Worm (Caenorhabditis elegans) whole organism, young adult: Measurements from ENCODE around the gene denn-4.

Experiments used
- B0035.1 ChIP-seq: sonication (generic microtip); optimal IDR thresholded peaks from 2 replicates; lab custom pipeline; 2016; ENCODE audit warnings: missing genetic modification characterization, mild to moderate bottlenecking, missing compliant biosample characterization, missing genotype, missing genetic modification reagents
- F33H1.4 ChIP-seq: fragments of 200-800 bp; sonication (Bioruptor generic); IDR thresholded peaks from 2 replicates; pipeline ENCODE4 v1.3.6; 2022; ENCODE audit warnings: missing genetic modification reagents, missing genetic modification characterization, missing compliant biosample characterization
- F57C9.4 ChIP-seq: sonication (generic microtip); optimal IDR thresholded peaks from 2 replicates; lab custom pipeline; 2017; ENCODE audit warnings: mild to moderate bottlenecking, missing genetic modification characterization, missing compliant biosample characterization
- ZK185.1 ChIP-seq: sonication (generic microtip); optimal IDR thresholded peaks from 2 replicates; lab custom pipeline; 2016; ENCODE audit warnings: mild to moderate bottlenecking, missing genetic modification characterization, missing compliant biosample characterization; ENCODE audit not compliant: poor library complexity, severe bottlenecking
- akir-1 ChIP-seq: fragments of 200-800 bp; sonication (Bioruptor generic); optimal IDR thresholded peaks from 2 replicates; lab custom pipeline; 2018; ENCODE audit warnings: mild to moderate bottlenecking, missing genetic modification characterization, moderate library complexity, missing compliant biosample characterization
- athp-1 ChIP-seq: sonication (generic microtip); optimal IDR thresholded peaks from 2 replicates; lab custom pipeline; 2017; ENCODE audit warnings: mild to moderate bottlenecking, missing genetic modification characterization, missing compliant biosample characterization
- attf-3 ChIP-seq: fragments of 200-800 bp; sonication (Bioruptor generic); conservative IDR thresholded peaks from 2 replicates; pipeline ENCODE4 v1.3.6; 2022; ENCODE audit warnings: missing genetic modification reagents, missing genetic modification characterization, missing compliant biosample characterization
- cebp-2 ChIP-seq: fragments of 200-800 bp; sonication (Bioruptor generic); IDR thresholded peaks from 2 replicates; pipeline ENCODE4 v1.3.6; 2022; ENCODE audit warnings: missing genetic modification characterization, missing compliant biosample characterization
- ceh-100 ChIP-seq: fragments of 200-800 bp; sonication (Bioruptor generic); IDR thresholded peaks from 2 replicates; pipeline ENCODE4 v1.3.6; 2022; ENCODE audit warnings: missing genetic modification reagents, missing genetic modification characterization, missing compliant biosample characterization
- chd-7 ChIP-seq: sonication (generic microtip); optimal IDR thresholded peaks from 2 replicates; lab custom pipeline; 2016; ENCODE audit warnings: mild to moderate bottlenecking, missing genetic modification characterization, moderate library complexity, missing compliant biosample characterization
- efl-1 ChIP-seq: fragments of 150-350 bp; optimal IDR thresholded peaks from 2 replicates; lab custom pipeline; 2014; ENCODE audit warnings: missing biosample characterization, missing genetic modification reagents, missing genetic modification characterization
- egl-18 ChIP-seq: fragments of 200-800 bp; sonication (Bioruptor generic); IDR thresholded peaks from 2 replicates; pipeline ENCODE4 v1.3.6; 2022; ENCODE audit warnings: missing genetic modification reagents, missing genetic modification characterization, missing compliant biosample characterization
- egrh-3 ChIP-seq: fragments of 200-800 bp; sonication (Bioruptor generic); IDR thresholded peaks from 2 replicates; pipeline ENCODE4 v1.3.6; 2022; ENCODE audit warnings: missing genetic modification reagents, missing genetic modification characterization, missing compliant biosample characterization
- ekl-4 ChIP-seq: fragments of 200-800 bp; sonication (Bioruptor generic); IDR thresholded peaks from 2 replicates; pipeline ENCODE4 v1.3.6; 2022; ENCODE audit warnings: missing genetic modification reagents, missing genetic modification characterization, missing compliant biosample characterization
- fkh-3 ChIP-seq: sonication (generic microtip); optimal IDR thresholded peaks from 2 replicates; lab custom pipeline; 2016; ENCODE audit warnings: mild to moderate bottlenecking, missing genetic modification characterization, missing compliant biosample characterization
- hrde-1 ChIP-seq: sonication (generic microtip); optimal IDR thresholded peaks from 2 replicates; lab custom pipeline; 2016; ENCODE audit warnings: missing genetic modification characterization, mild to moderate bottlenecking, missing compliant biosample characterization, moderate library complexity, missing genotype, missing genetic modification reagents, borderline replicate concordance
- let-607 ChIP-seq, 2 experiments: fragments of 200-800 bp in 1 of 2; sonication (Bioruptor generic) in 1 of 2; sonication (generic microtip) in 1 of 2; optimal IDR thresholded peaks; 2 replicates each; lab custom pipeline; 2016 to 2018; ENCODE audit warnings: mild to moderate bottlenecking in 2 of 2, missing compliant biosample characterization in 2 of 2, missing genetic modification characterization in 2 of 2, moderate library complexity in 2 of 2, missing genotype in 1 of 2
- lin-54 ChIP-seq: fragments of 200-800 bp; sonication (Bioruptor generic); optimal IDR thresholded peaks from 2 replicates; lab custom pipeline; 2018; ENCODE audit warnings: mild to moderate bottlenecking, missing genetic modification characterization, missing compliant biosample characterization
- lir-1 ChIP-seq: fragments of 200-800 bp; sonication (Bioruptor generic); conservative IDR thresholded peaks from 2 replicates; pipeline ENCODE4 v1.3.6; 2022; ENCODE audit warnings: missing genetic modification reagents, missing genetic modification characterization, missing compliant biosample characterization
- lsy-27 ChIP-seq: sonication (generic microtip); optimal IDR thresholded peaks from 2 replicates; lab custom pipeline; 2017; ENCODE audit warnings: missing genetic modification characterization, mild to moderate bottlenecking, missing compliant biosample characterization, antibody characterized with exemption, missing genotype, borderline replicate concordance; ENCODE audit not compliant: insufficient read depth
- madf-10 ChIP-seq: sonication (generic microtip); optimal IDR thresholded peaks from 2 replicates; lab custom pipeline; 2016; ENCODE audit warnings: mild to moderate bottlenecking, missing genetic modification characterization, missing compliant biosample characterization
- madf-6 ChIP-seq: fragments of 200-800 bp; sonication (Bioruptor generic); IDR thresholded peaks from 2 replicates; pipeline ENCODE4 v1.3.6; 2022; ENCODE audit warnings: missing genetic modification reagents, missing genetic modification characterization, missing compliant biosample characterization
- madf-8 ChIP-seq: fragments of 200-800 bp; sonication (Bioruptor generic); conservative IDR thresholded peaks from 2 replicates; pipeline ENCODE4 v1.3.6; 2022; ENCODE audit warnings: missing genetic modification reagents, missing genetic modification characterization, missing compliant biosample characterization
- mes-4 ChIP-seq: sonication (generic microtip); optimal IDR thresholded peaks from 2 replicates; lab custom pipeline; 2016; ENCODE audit warnings: missing genotype, missing genetic modification characterization, missing compliant biosample characterization
- nhr-27 ChIP-seq: fragments of 200-800 bp; sonication (Bioruptor generic); optimal IDR thresholded peaks from 2 replicates; lab custom pipeline; 2018; ENCODE audit warnings: mild to moderate bottlenecking, missing genetic modification characterization, moderate library complexity, missing compliant biosample characterization
- pbrm-1 ChIP-seq: fragments of 200-800 bp; sonication (Bioruptor generic); IDR thresholded peaks from 2 replicates; pipeline ENCODE4 v1.3.6; 2022; ENCODE audit warnings: missing genetic modification reagents, missing genetic modification characterization, missing compliant biosample characterization
- rpc-1 ChIP-seq, 2 experiments: fragments of 150-350 bp in 1 of 2; sonication (generic microtip) in 1 of 2; optimal IDR thresholded peaks; 2 replicates each; lab custom pipeline; 2014 to 2018; ENCODE audit warnings: missing biosample characterization in 1 of 2, missing genetic modification characterization in 1 of 2, missing genetic modification reagents in 1 of 2, missing genotype in 1 of 2
- zfh-2 ChIP-seq: fragments of 200-800 bp; sonication (Bioruptor generic); conservative IDR thresholded peaks from 2 replicates; pipeline ENCODE4 v1.3.6; 2022; ENCODE audit warnings: missing genetic modification reagents, missing genetic modification characterization, missing compliant biosample characterization
- ztf-18 ChIP-seq: sonication (generic microtip); optimal IDR thresholded peaks from 2 replicates; lab custom pipeline; 2016; ENCODE audit warnings: missing genotype, mild to moderate bottlenecking, missing genetic modification characterization, missing compliant biosample characterization
- ztf-28 ChIP-seq: fragments of 200-800 bp; sonication (Bioruptor generic); IDR thresholded peaks from 2 replicates; pipeline ENCODE4 v1.3.6; 2022; ENCODE audit warnings: missing genetic modification reagents, missing genetic modification characterization, missing compliant biosample characterization

Gene denn-4

DNA sequence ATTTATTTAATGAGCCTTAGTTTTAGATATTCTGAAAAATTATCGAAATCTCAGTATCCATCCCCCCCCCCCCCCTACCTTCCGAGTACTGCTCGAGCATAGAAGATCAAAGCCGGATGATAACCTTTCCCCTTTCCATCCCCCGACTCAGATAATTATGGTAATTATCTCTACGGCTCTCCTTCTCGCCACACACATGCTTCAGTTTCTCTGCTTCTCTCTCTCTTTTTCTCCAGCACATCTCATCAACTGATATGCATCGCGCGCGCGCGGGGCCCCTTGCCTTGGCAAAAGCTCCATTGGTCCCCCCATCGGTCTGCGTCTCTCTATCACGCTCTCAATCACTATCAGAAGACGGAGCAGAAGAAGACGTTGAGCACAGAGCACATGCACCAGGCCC lies 17.1 kb upstream of the denn-4 start (continued):
- TF ChIP-seq ceh-100 (GFP tag; lab: Robert Waterston, UW) (no peak), lin-54 (GFP tag; lab: Kevin White, UChicago) (no peak), mes-4 (tag; lab: Kevin White, UChicago) (no peak), akir-1 (no peak), ekl-4 (GFP tag; lab: Robert Waterston, UW) (0 out of 2 replicates have a peak, but pooled peaks have one; percentile 35), hrde-1 (tag; lab: Kevin White, UChicago) (no peak), lir-1 (GFP tag; lab: Robert Waterston, UW) (no peak), let-607 (tag; optimal IDR thresholded peaks at IDR 0.05; lab: Kevin White, UChicago) (no peak)
- TF ChIP-seq, all 124 proteins: peak for 4

DNA sequence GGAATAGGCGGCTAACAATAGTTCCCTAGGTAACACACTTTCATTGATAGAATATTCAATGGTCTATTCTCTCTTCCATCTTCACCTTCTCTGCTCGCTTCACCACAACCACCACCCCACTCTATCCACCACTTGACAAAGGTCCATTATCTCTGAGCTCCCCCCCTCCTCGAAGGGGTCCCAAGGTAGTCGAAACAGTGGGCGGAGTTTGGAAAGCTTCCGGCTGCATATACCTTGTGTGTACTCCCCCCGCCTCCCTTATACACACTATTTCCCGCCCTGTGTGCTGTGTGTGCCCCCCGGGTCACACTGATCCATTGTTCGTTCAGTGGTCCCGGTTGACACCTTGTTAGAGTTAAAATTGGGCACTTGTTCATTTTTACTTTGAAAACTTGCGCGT lies 15.3 kb upstream of the denn-4 start:
- TF ChIP-seq egrh-3 (GFP tag; lab: Robert Waterston, UW) = no peak
- peak; percentile 43; the same call in 1 of the 2 replicates for TF ChIP-seq zfh-2 (GFP tag; lab: Robert Waterston, UW)
- TF ChIP-seq egl-18 (GFP tag; lab: Robert Waterston, UW) = 0 out of 2 replicates have a peak, but pooled peaks have one; percentile 49
- TF ChIP-seq fkh-3 (tag; lab: Kevin White, UChicago) = no peak

ce11 chrIV:1908921-1909320 lies 14.9 kb upstream of the denn-4 start:
- TF ChIP-seq pbrm-1 (GFP tag; lab: Robert Waterston, UW) (no peak), efl-1 (GFP tag; lab: Kevin White, UChicago) (peak; percentile 42), lsy-27 (tag; lab: Kevin White, UChicago) (no peak), F33H1.4 (GFP tag; lab: Robert Waterston, UW) (0 out of 2 replicates have a peak, but pooled peaks have one; percentile 9), madf-8 (GFP tag; lab: Robert Waterston, UW) (peak; percentile 68), madf-6 (peak; percentile 79)

DNA sequence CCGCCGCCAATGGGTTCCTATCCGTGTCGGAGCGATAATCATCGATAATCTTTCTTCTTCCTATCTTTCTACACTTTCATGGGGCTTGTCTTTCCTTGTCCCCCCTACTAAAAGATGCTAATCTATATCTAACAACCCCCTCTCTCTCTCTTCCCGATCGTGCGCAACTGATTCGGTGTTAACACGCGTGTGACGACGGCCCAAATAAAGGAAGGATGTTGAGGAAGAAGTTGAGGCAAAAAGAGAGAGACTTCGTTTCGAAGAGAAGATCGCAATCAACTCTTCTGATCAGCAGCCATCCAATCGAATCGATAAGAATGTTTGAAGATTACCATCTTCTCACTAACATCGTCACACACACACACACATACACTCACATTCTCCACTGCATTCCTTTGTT lies 12.5 kb upstream of the denn-4 start:
- TF ChIP-seq B0035.1 (no peak), ztf-18 (no peak), ztf-28 (GFP tag; lab: Robert Waterston, UW) (no peak), cebp-2 (no peak), egl-18 (GFP tag; lab: Robert Waterston, UW) (no peak), rpc-1 (optimal IDR thresholded peaks at IDR 0.05; lab: Kevin White, UChicago) (no peak), rpc-1 (tag; optimal IDR thresholded peaks at IDR 0.05; lab: Kevin White, UChicago) (no peak), chd-7 (no peak), madf-10 (tag; lab: Kevin White, UChicago) (no peak)

DNA sequence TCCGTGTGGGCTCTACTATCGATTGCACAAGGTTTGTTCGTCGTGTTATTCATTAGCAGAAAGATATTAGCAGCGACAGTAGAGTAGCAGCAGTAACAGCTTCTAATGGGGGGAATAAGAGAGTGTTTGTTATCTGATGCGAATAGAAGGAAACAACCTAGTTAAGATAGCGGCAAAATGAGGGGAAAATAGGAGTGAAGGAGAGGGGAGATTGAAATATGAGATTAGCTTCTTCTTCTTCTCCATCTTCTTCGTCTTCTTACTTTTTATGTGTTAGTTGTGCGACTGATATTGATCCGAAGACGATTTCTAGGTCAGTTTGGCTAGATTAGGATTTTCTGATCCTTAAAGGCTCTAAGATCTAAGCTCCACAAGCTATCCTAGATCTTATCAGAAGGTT lies 8.9 kb upstream of the denn-4 start:
- TF ChIP-seq attf-3 (GFP tag; lab: Robert Waterston, UW) = no peak
- no peak for TF ChIP-seq ZK185.1
- TF ChIP-seq F57C9.4 = no peak
- TF ChIP-seq athp-1 = no peak
- TF ChIP-seq ztf-18 = no peak

DNA sequence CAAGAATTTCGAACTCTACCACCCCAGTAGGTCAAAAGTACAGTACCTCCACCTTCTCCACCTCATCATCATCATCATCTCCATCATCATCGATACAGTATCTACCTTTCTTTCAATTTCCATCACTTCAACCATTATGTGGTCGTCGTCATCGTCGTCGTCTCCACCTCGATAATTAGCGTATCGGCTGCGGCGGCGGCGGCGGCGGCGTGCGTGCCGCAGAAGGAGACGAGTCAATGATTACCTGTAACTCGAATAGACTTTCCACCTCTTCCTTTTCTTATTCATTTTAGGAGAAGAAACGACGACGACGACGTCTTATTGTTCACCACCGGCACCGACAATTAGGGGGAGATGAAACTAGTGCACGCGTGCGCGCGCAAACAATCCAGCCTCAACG lies 8.3 kb upstream of the denn-4 start:
- no peak for TF ChIP-seq nhr-27 (tag; lab: Kevin White, UChicago)
- peak; percentile 51 for TF ChIP-seq madf-10 (tag; lab: Kevin White, UChicago)
